Worm (Caenorhabditis elegans): ENCODE measurements around the gene srh-39.
A peak's percentile ranks its signal among the peaks of the same experiment; 100 is the strongest.

Gene srh-39

DNA sequence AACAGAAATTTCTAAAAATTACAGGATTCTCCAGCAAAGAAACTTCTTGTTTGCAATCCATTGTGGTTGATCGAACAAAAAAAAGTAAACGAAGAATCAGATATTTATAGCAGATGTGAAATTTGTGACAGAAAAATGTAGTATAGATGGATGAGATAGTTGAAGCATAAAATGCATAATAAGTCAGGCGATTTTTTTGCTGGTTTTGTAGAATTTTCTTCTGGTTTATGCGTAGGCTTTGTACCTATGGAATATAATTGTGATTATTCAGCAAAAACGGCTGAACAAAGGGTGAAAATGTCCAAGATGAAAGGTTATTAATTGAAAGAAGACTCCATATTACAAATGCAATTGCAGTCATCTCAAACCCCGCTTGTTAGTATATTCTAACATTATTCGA, at the start of gene srh-39:
TSS of gene srh-39 (minus strand) at position 101 of the 400 bp plus-strand sequence.
- no peak for TF ChIP-seq madf-2 (tag; optimal IDR thresholded peaks at IDR 0.05)
- TF ChIP-seq ets-4 (tag; optimal IDR thresholded peaks at IDR 0.05), result no peak
- TF ChIP-seq eyg-1 (tag; optimal IDR thresholded peaks at IDR 0.05), result no peak
- no peak for TF ChIP-seq tbx-7 (tag; optimal IDR thresholded peaks at IDR 0.05)
- no peak for TF ChIP-seq gmeb-2 (tag; optimal IDR thresholded peaks at IDR 0.05)
- no peak for TF ChIP-seq pros-1 (tag; optimal IDR thresholded peaks at IDR 0.05)
- TF ChIP-seq ceh-22 (tag; optimal IDR thresholded peaks at IDR 0.05), result no peak

DNA sequence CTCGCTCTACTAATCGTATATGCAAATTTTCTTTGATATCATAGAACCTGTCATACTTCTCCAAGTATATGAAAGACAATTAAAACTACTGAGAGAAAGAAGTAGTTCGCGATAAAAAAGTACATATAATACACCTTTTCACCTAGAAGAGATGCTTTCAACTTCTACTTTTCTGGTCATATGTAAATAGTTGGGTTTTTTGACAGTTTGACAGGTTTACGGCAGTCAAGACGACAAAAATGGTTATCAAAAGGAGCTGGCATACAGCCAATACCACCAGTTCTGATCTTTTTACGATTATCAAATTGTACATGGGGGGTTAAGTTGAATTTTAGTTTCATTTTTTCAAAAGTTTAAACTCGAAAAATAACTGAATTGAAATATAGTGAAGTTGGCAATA, 49.6 kb upstream of the srh-39 start:
- TF ChIP-seq ceh-22 (tag; optimal IDR thresholded peaks at IDR 0.05) (no peak), ztf-16 (tag; optimal IDR thresholded peaks at IDR 0.05) (no peak), pat-9 (tag; optimal IDR thresholded peaks at IDR 0.05) (no peak), nhr-232 (tag; optimal IDR thresholded peaks at IDR 0.05) (no peak), rnt-1 (tag; optimal IDR thresholded peaks at IDR 0.05) (no peak), dmd-4 (tag; optimal IDR thresholded peaks at IDR 0.05; ENCODE audit: borderline replicate concordance) (no peak), ceh-2 (tag; optimal IDR thresholded peaks at IDR 0.05) (no peak), dve-1 (tag; optimal IDR thresholded peaks at IDR 0.05) (no peak), ceh-31 (tag; optimal IDR thresholded peaks at IDR 0.05) (no peak), unc-86 (tag; optimal IDR thresholded peaks at IDR 0.05) (no peak)

ce11 chrII:7814215-7814614, 48.9 kb upstream of the srh-39 start:
- no peak for TF ChIP-seq C08G9.2 (tag; optimal IDR thresholded peaks at IDR 0.05)
- TF ChIP-seq nhr-232 (tag; optimal IDR thresholded peaks at IDR 0.05), result no peak
- no peak for TF ChIP-seq pax-1 (tag; optimal IDR thresholded peaks at IDR 0.05)
- TF ChIP-seq ttx-3 (tag; optimal IDR thresholded peaks at IDR 0.05), result no peak
- TF ChIP-seq ceh-31 (tag; optimal IDR thresholded peaks at IDR 0.05), result peak; percentile 46
- TF ChIP-seq ceh-14 (tag; optimal IDR thresholded peaks at IDR 0.05), result peak; percentile 69
- no peak for TF ChIP-seq mec-3 (tag; optimal IDR thresholded peaks at IDR 0.05; ENCODE audit: borderline replicate concordance)
- TF ChIP-seq tbx-2 (tag; optimal IDR thresholded peaks at IDR 0.05), result peak; percentile 20
- peak; percentile 74 for TF ChIP-seq unc-55 (GFP tag; optimal IDR thresholded peaks at IDR 0.05)
- TF ChIP-seq pha-2 (tag; optimal IDR thresholded peaks at IDR 0.05), result peak; percentile 11
- TF ChIP-seq nfya-1 (tag; optimal IDR thresholded peaks at IDR 0.05), result peak; percentile 23
- no peak for TF ChIP-seq K09A11.1 (tag; optimal IDR thresholded peaks at IDR 0.05; ENCODE audit: insufficient read depth)
- TF ChIP-seq pag-3 (tag; optimal IDR thresholded peaks at IDR 0.05; ENCODE audit: borderline replicate concordance), result no peak
- TF ChIP-seq unc-42 (tag; optimal IDR thresholded peaks at IDR 0.05), result peak; percentile 42

ce11 chrII:7813645-7814044, 48.3 kb upstream of the srh-39 start:
- no peak for TF ChIP-seq ceh-45 (GFP tag; IDR thresholded peaks at IDR 0.05)
- no peak for TF ChIP-seq sdc-2 (tag; optimal IDR thresholded peaks at IDR 0.05)
- no peak for TF ChIP-seq nhr-232 (tag; optimal IDR thresholded peaks at IDR 0.05)
- no peak for TF ChIP-seq hlh-8 (tag; optimal IDR thresholded peaks at IDR 0.05)
- TF ChIP-seq unc-55 (GFP tag; optimal IDR thresholded peaks at IDR 0.05), result no peak
- TF ChIP-seq pag-3 (tag; optimal IDR thresholded peaks at IDR 0.05; ENCODE audit: borderline replicate concordance), result no peak
- TF ChIP-seq ceh-9 (tag; optimal IDR thresholded peaks at IDR 0.05), result no peak
- no peak for TF ChIP-seq eyg-1 (tag; optimal IDR thresholded peaks at IDR 0.05)
- TF ChIP-seq hlh-6 (tag; optimal IDR thresholded peaks at IDR 0.05), result no peak
- TF ChIP-seq elt-4 (tag; optimal IDR thresholded peaks at IDR 0.05), result no peak
- TF ChIP-seq odd-2 (tag; optimal IDR thresholded peaks at IDR 0.05), result no peak
- no peak for TF ChIP-seq tbx-2 (tag; optimal IDR thresholded peaks at IDR 0.05)
- TF ChIP-seq ztf-16 (tag; optimal IDR thresholded peaks at IDR 0.05), result no peak
- no peak for TF ChIP-seq nhr-11 (tag; optimal IDR thresholded peaks at IDR 0.05)
- no peak for TF ChIP-seq ets-4 (tag; optimal IDR thresholded peaks at IDR 0.05)
- TF ChIP-seq ceh-30 (tag; optimal IDR thresholded peaks at IDR 0.05), result no peak
- no peak for TF ChIP-seq ahr-1 (tag; optimal IDR thresholded peaks at IDR 0.05)
- TF ChIP-seq fax-1 (tag; optimal IDR thresholded peaks at IDR 0.05), result no peak
- TF ChIP-seq nfya-1 (tag; optimal IDR thresholded peaks at IDR 0.05), result no peak

Data from whole organism, late embryonic.